Worm (Caenorhabditis elegans): Measurements from ENCODE around the gene amt-1.

- TF ChIP-seq nhr-28 (tag; optimal IDR thresholded peaks at IDR 0.05) (no peak), snpc-4 (tag; optimal IDR thresholded peaks at IDR 0.05) (no peak), bed-3 (GFP tag; optimal IDR thresholded peaks at IDR 0.05) (no peak)
Observed at ce11 chrX:4587934-4588333, 16.7 kb downstream of the amt-1 start.

All from whole organism, mixed stage, embryonic.